Worm (Caenorhabditis elegans) whole organism, young adult: ENCODE results near the gene chil-13.
"Not testable (repeated sequence)": the region's sequence is repeated elsewhere in the genome, so short reads cannot be mapped to it uniquely, and the experiment has no call there.

Experiments
- D2030.7 ChIP-seq: fragments of 200-800 bp; sonication (Bioruptor generic); IDR thresholded peaks from 2 replicates; pipeline ENCODE4 v1.3.6; 2022; ENCODE audit warnings: missing genetic modification reagents, missing genetic modification characterization, missing compliant biosample characterization
- F23B12.7 ChIP-seq: sonication (generic microtip); optimal IDR thresholded peaks from 2 replicates; lab custom pipeline; 2017; ENCODE audit warnings: missing genetic modification characterization, mild to moderate bottlenecking, missing compliant biosample characterization, antibody characterized with exemption, moderate library complexity; ENCODE audit not compliant: insufficient read depth
- F33H1.4 ChIP-seq: fragments of 200-800 bp; sonication (Bioruptor generic); IDR thresholded peaks from 2 replicates; pipeline ENCODE4 v1.3.6; 2022; ENCODE audit warnings: missing genetic modification reagents, missing genetic modification characterization, missing compliant biosample characterization
- F52B5.7 ChIP-seq: sonication (generic microtip); optimal IDR thresholded peaks from 2 replicates; lab custom pipeline; 2016; ENCODE audit warnings: mild to moderate bottlenecking, missing genetic modification characterization, missing compliant biosample characterization
- F57C9.4 ChIP-seq: sonication (generic microtip); optimal IDR thresholded peaks from 2 replicates; lab custom pipeline; 2017; ENCODE audit warnings: mild to moderate bottlenecking, missing genetic modification characterization, missing compliant biosample characterization
- K12H6.12 ChIP-seq: fragments of 200-800 bp; sonication (Bioruptor generic); optimal IDR thresholded peaks from 2 replicates; lab custom pipeline; 2018; ENCODE audit warnings: mild to moderate bottlenecking, missing genetic modification characterization, missing compliant biosample characterization
- Y53G8AR.9 ChIP-seq: fragments of 200-800 bp; sonication (Bioruptor generic); conservative IDR thresholded peaks from 2 replicates; pipeline ENCODE4 v1.3.6; 2022; ENCODE audit warnings: missing genetic modification reagents, missing genetic modification characterization, missing compliant biosample characterization
- Y67H2A.10 ChIP-seq: fragments of 200-800 bp; sonication (Bioruptor generic); conservative IDR thresholded peaks from 2 replicates; pipeline ENCODE4 v1.3.6; 2022; ENCODE audit warnings: missing genetic modification reagents, missing genetic modification characterization, missing compliant biosample characterization
- aptf-2 ChIP-seq: fragments of 200-800 bp; sonication (Bioruptor generic); conservative IDR thresholded peaks from 2 replicates; pipeline ENCODE4 v1.3.6; 2022; ENCODE audit warnings: missing genetic modification reagents, missing genetic modification characterization, missing compliant biosample characterization
- athp-1 ChIP-seq: sonication (generic microtip); optimal IDR thresholded peaks from 2 replicates; lab custom pipeline; 2017; ENCODE audit warnings: mild to moderate bottlenecking, missing genetic modification characterization, missing compliant biosample characterization
- bed-1 ChIP-seq: fragments of 200-800 bp; sonication (Bioruptor generic); IDR thresholded peaks from 2 replicates; pipeline ENCODE4 v1.3.6; 2022; ENCODE audit warnings: missing genetic modification reagents, missing genetic modification characterization, missing compliant biosample characterization
- ceh-58 ChIP-seq: fragments of 200-800 bp; sonication (Bioruptor generic); IDR thresholded peaks from 2 replicates; pipeline ENCODE4 v1.3.6; 2022; ENCODE audit warnings: missing genetic modification characterization, missing compliant biosample characterization
- ceh-79 ChIP-seq: sonication (generic microtip); optimal IDR thresholded peaks from 2 replicates; lab custom pipeline; 2017; ENCODE audit warnings: mild to moderate bottlenecking, missing genetic modification characterization, missing compliant biosample characterization
- ceh-91 ChIP-seq: fragments of 200-800 bp; sonication (Bioruptor generic); IDR thresholded peaks from 2 replicates; pipeline ENCODE4 v1.3.6; 2022; ENCODE audit warnings: missing genetic modification reagents, missing genetic modification characterization, missing compliant biosample characterization
- dox-1 ChIP-seq: fragments of 200-800 bp; sonication (Bioruptor generic); IDR thresholded peaks from 2 replicates; pipeline ENCODE4 v1.3.6; 2022; ENCODE audit warnings: missing genetic modification reagents, missing genetic modification characterization, missing compliant biosample characterization
- dpff-1 ChIP-seq: sonication (generic microtip); optimal IDR thresholded peaks from 2 replicates; lab custom pipeline; 2017; ENCODE audit warnings: mild to moderate bottlenecking, missing genetic modification characterization, missing compliant biosample characterization
- egl-44 ChIP-seq: fragments of 200-800 bp; sonication (Bioruptor generic); IDR thresholded peaks from 2 replicates; pipeline ENCODE4 v1.3.6; 2022; ENCODE audit warnings: missing genetic modification reagents, missing genetic modification characterization, missing compliant biosample characterization
- fkh-3 ChIP-seq: sonication (generic microtip); optimal IDR thresholded peaks from 2 replicates; lab custom pipeline; 2016; ENCODE audit warnings: mild to moderate bottlenecking, missing genetic modification characterization, missing compliant biosample characterization
- gei-17 ChIP-seq: fragments of 200-800 bp; sonication (Bioruptor generic); optimal IDR thresholded peaks from 2 replicates; lab custom pipeline; 2018; ENCODE audit warnings: mild to moderate bottlenecking, missing genetic modification characterization, missing compliant biosample characterization
- hlh-26 ChIP-seq: fragments of 200-800 bp; sonication (Bioruptor generic); conservative IDR thresholded peaks from 2 replicates; pipeline ENCODE4 v1.3.6; 2022; ENCODE audit warnings: missing genetic modification reagents, missing genetic modification characterization, missing compliant biosample characterization
- hsf-1 ChIP-seq: fragments of 200-800 bp; sonication (Bioruptor generic); IDR thresholded peaks from 2 replicates; pipeline ENCODE4 v1.3.6; 2022; ENCODE audit warnings: missing genetic modification reagents, missing genetic modification characterization, missing compliant biosample characterization
- let-526 ChIP-seq: fragments of 200-800 bp; sonication (Bioruptor generic); IDR thresholded peaks from 2 replicates; pipeline ENCODE4 v1.3.6; 2022; ENCODE audit warnings: missing genetic modification reagents, missing genetic modification characterization, missing compliant biosample characterization
- lir-1 ChIP-seq: fragments of 200-800 bp; sonication (Bioruptor generic); conservative IDR thresholded peaks from 2 replicates; pipeline ENCODE4 v1.3.6; 2022; ENCODE audit warnings: missing genetic modification reagents, missing genetic modification characterization, missing compliant biosample characterization
- madf-10 ChIP-seq: sonication (generic microtip); optimal IDR thresholded peaks from 2 replicates; lab custom pipeline; 2016; ENCODE audit warnings: mild to moderate bottlenecking, missing genetic modification characterization, missing compliant biosample characterization
- madf-3 ChIP-seq: fragments of 200-800 bp; sonication (Bioruptor generic); IDR thresholded peaks from 2 replicates; pipeline ENCODE4 v1.3.6; 2022; ENCODE audit warnings: missing genetic modification reagents, missing genetic modification characterization, missing compliant biosample characterization
- mes-4 ChIP-seq: sonication (generic microtip); optimal IDR thresholded peaks from 2 replicates; lab custom pipeline; 2016; ENCODE audit warnings: missing genotype, missing genetic modification characterization, missing compliant biosample characterization
- nfya-1 ChIP-seq: sonication (generic microtip); optimal IDR thresholded peaks from 2 replicates; lab custom pipeline; 2017; ENCODE audit warnings: antibody characterized with exemption, missing compliant biosample characterization, missing genetic modification characterization, borderline replicate concordance; ENCODE audit not compliant: insufficient read depth
- nhr-27 ChIP-seq: fragments of 200-800 bp; sonication (Bioruptor generic); optimal IDR thresholded peaks from 2 replicates; lab custom pipeline; 2018; ENCODE audit warnings: mild to moderate bottlenecking, missing genetic modification characterization, moderate library complexity, missing compliant biosample characterization
- pbrm-1 ChIP-seq: fragments of 200-800 bp; sonication (Bioruptor generic); IDR thresholded peaks from 2 replicates; pipeline ENCODE4 v1.3.6; 2022; ENCODE audit warnings: missing genetic modification reagents, missing genetic modification characterization, missing compliant biosample characterization
- pha-4 ChIP-seq: fragments of 150-350 bp; sonication (generic microtip); optimal IDR thresholded peaks from 2 replicates; lab custom pipeline; 2014; ENCODE audit warnings: missing biosample characterization, missing genetic modification reagents, missing genetic modification characterization
- snpc-3.4 ChIP-seq: sonication (generic microtip); optimal IDR thresholded peaks from 2 replicates; lab custom pipeline; 2017; ENCODE audit warnings: missing genetic modification characterization, mild to moderate bottlenecking, missing compliant biosample characterization, antibody characterized with exemption, moderate library complexity, missing genotype, missing genetic modification reagents
- snpc-4 ChIP-seq, 5 experiments: fragments of 150-350 bp in 1 of 5; sonication (generic microtip) in 4 of 5; optimal IDR thresholded peaks; 2 replicates each; lab custom pipeline; 2014 to 2018; ENCODE audit warnings: missing genetic modification characterization in 5 of 5, missing biosample characterization in 3 of 5, antibody characterized with exemption in 2 of 5, mild to moderate bottlenecking in 2 of 5, missing compliant biosample characterization in 2 of 5, missing genotype in 2 of 5, moderate library complexity in 2 of 5, missing genetic modification reagents in 1 of 5
- somi-1 ChIP-seq: fragments of 200-800 bp; sonication (Bioruptor generic); optimal IDR thresholded peaks from 2 replicates; lab custom pipeline; 2018; ENCODE audit warnings: mild to moderate bottlenecking, missing genetic modification characterization, missing compliant biosample characterization
- sptf-2 ChIP-seq: fragments of 200-800 bp; sonication (Bioruptor generic); optimal IDR thresholded peaks from 2 replicates; lab custom pipeline; 2018; ENCODE audit warnings: mild to moderate bottlenecking, missing genetic modification characterization, missing compliant biosample characterization
- tbp1 ChIP-seq: fragments of 200-800 bp; sonication (Bioruptor generic); optimal IDR thresholded peaks from 2 replicates; lab custom pipeline; 2018; ENCODE audit warnings: mild to moderate bottlenecking, missing genetic modification characterization, missing compliant biosample characterization
- unc-62 ChIP-seq: fragments of 150-350 bp; optimal IDR thresholded peaks from 2 replicates; lab custom pipeline; 2014; ENCODE audit warnings: missing biosample characterization, missing genetic modification reagents, missing genetic modification characterization
- zfh-2 ChIP-seq: fragments of 200-800 bp; sonication (Bioruptor generic); conservative IDR thresholded peaks from 2 replicates; pipeline ENCODE4 v1.3.6; 2022; ENCODE audit warnings: missing genetic modification reagents, missing genetic modification characterization, missing compliant biosample characterization
- zim-3 ChIP-seq: sonication (generic microtip); optimal IDR thresholded peaks from 2 replicates; lab custom pipeline; 2017; ENCODE audit warnings: mild to moderate bottlenecking, missing genetic modification characterization, moderate library complexity, missing compliant biosample characterization
- ztf-18 ChIP-seq: sonication (generic microtip); optimal IDR thresholded peaks from 2 replicates; lab custom pipeline; 2016; ENCODE audit warnings: missing genotype, mild to moderate bottlenecking, missing genetic modification characterization, missing compliant biosample characterization

chil-13 gene

DNA sequence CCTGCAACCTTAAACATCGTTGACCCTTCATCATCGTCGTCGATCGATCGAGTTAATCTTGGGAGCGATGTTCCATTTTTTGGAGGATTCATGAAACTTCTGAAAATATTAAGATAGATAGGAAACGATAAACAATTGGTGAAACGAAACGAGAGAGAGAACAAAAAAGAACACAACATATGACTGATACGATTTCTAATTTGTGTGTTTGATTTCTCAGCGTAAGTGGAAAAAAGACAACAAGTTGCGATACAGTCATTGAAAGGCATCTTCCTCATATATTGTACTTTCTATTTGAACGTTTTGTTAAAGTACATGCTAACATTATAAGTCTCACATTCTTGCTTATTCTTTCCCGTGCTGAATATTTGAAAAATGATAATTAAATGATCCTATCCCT lies 14.0 kb upstream of the chil-13 start, which contains the start of gene R09D1.12:
R09D1.12 (minus strand) TSS at position 101 of the 400 bp plus-strand sequence.
- not testable (repeated sequence) for TF ChIP-seq K12H6.12, F57C9.4, dpff-1 (tag; lab: Kevin White, UChicago)

DNA sequence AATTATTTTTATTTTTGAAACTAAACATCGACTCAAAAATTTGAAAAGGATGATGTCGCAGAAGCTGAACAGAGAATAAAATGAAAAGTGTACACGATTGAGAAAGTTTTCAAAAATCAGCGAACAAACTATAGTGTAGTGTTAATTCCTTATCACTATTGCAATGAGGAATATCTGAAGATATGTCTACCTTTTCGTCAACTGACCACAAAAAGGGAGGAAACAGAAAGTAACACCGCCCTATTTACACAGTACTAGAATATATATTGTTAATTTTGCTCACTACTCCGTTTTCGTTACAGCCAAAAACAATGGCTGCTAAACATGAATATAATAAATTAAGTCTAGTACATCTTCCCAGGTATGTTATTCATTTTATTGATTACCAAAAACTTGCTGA lies 9.8 kb upstream of the chil-13 start, which contains the start of gene chil-18:
chil-18 (plus strand) TSS at position 301 of the 400 bp plus-strand sequence.
- no peak for TF ChIP-seq somi-1 (GFP tag; lab: Kevin White, UChicago)
- no peak for TF ChIP-seq hlh-26
- TF ChIP-seq F23B12.7 = no peak
- no peak for TF ChIP-seq lir-1
- no peak for TF ChIP-seq let-526
- TF ChIP-seq D2030.7 = no peak
- no peak for TF ChIP-seq aptf-2 (GFP tag; lab: Robert Waterston, UW)
- no peak for TF ChIP-seq dpff-1 (tag; lab: Kevin White, UChicago)
- TF ChIP-seq sptf-2 (GFP tag; lab: Kevin White, UChicago) = no peak
- TF ChIP-seq fkh-3 (tag; lab: Kevin White, UChicago) = no peak
- no peak for TF ChIP-seq unc-62
- TF ChIP-seq Y67H2A.10 (GFP tag; lab: Robert Waterston, UW) = no peak

DNA sequence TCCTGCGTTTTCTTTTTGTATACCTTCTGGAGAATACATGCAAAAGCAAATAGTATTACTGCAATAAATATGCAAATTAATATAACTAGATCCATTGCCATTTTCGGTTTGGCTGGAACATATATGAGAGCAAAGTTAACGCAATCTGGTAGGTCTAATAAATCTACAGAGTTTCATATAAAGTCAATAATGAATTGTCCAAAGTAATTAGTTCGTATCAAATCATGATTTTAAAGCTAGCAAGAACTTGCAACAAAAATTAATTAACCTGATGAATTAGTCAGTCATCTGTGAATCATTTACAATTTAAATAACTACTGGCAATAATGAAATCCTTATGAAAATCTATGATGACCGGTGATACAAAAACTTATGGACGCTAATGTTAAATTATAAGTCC lies 7.2 kb upstream of the chil-13 start, which contains the start of gene R09D1.13:
R09D1.13 (minus strand) TSS at position 101 of the 400 bp plus-strand sequence.
- TF ChIP-seq somi-1 (GFP tag; lab: Kevin White, UChicago) (no peak), snpc-3.4 (tag; lab: Kevin White, UChicago) (no peak), ztf-18 (tag; lab: Kevin White, UChicago) (no peak), athp-1 (tag; lab: Kevin White, UChicago) (no peak), tbp1 (GFP tag; lab: Kevin White, UChicago) (no peak), Y67H2A.10 (GFP tag; lab: Robert Waterston, UW) (no peak), nfya-1 (tag; lab: Kevin White, UChicago) (no peak), zfh-2 (no peak), madf-3 (GFP tag; lab: Robert Waterston, UW) (no peak), zim-3 (tag; lab: Kevin White, UChicago) (no peak)

DNA sequence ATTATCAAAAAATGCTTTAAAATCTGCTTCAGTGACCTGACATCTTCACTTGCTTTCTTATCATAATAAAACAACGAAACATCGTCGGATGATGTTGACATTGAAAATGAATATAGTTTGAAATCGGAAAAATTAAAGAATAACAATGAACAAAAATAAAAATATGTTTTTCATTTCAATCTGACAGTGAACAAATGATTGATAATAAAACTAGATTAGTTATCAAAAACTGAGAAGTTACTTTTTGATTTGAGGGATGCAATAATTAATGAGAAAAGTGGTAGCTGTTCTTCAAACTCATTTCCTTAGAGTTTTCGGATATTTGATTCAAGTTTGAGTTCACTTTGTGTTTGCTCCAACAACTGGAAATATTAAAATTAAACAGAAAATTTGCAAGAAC lies 5.4 kb upstream of the chil-13 start, which contains the start of gene chil-15:
chil-15 (minus strand) TSS at position 101 of the 400 bp plus-strand sequence.
- no peak for TF ChIP-seq madf-10 (tag; lab: Kevin White, UChicago)
- TF ChIP-seq nhr-27 (tag; lab: Kevin White, UChicago) = no peak
- no peak for TF ChIP-seq sptf-2 (GFP tag; lab: Kevin White, UChicago)
- TF ChIP-seq mes-4 = no peak
- TF ChIP-seq pbrm-1 (GFP tag; lab: Robert Waterston, UW) = no peak
- TF ChIP-seq F52B5.7 (tag; lab: Kevin White, UChicago) = no peak
- no peak for TF ChIP-seq F23B12.7
- no peak for TF ChIP-seq ceh-91
- no peak for TF ChIP-seq dpff-1 (tag; lab: Kevin White, UChicago)
- TF ChIP-seq pha-4 (tag; lab: Kevin White, UChicago) = no peak
- TF ChIP-seq bed-1 (GFP tag; lab: Robert Waterston, UW) = no peak
- no peak for TF ChIP-seq ceh-58 (GFP tag; lab: Robert Waterston, UW)
- TF ChIP-seq gei-17 (GFP tag; lab: Kevin White, UChicago) = no peak
- TF ChIP-seq F33H1.4 = no peak
- TF ChIP-seq egl-44 (GFP tag; lab: Robert Waterston, UW) = no peak
- TF ChIP-seq snpc-4 (GFP tag; optimal IDR thresholded peaks at IDR 0.05; lab: Kevin White, UChicago) = no peak
- TF ChIP-seq snpc-4 (tag; optimal IDR thresholded peaks at IDR 0.05; lab: Kevin White, UChicago) = no peak
- TF ChIP-seq hsf-1 (GFP tag; lab: Robert Waterston, UW) = no peak
- no peak for TF ChIP-seq Y53G8AR.9 (GFP tag; lab: Robert Waterston, UW)
- no peak for TF ChIP-seq ceh-79 (tag; lab: Kevin White, UChicago)
- no peak for TF ChIP-seq dox-1
